Fruit fly (Drosophila melanogaster) whole organism, adult: ENCODE measurements around the gene CG1965.

ENCODE experiments used
- CG1620 ChIP-seq: fragments of 200-800 bp; sonication (Bioruptor generic); optimal IDR thresholded peaks from 2 replicates; lab custom pipeline; 2016; ENCODE audit warnings: missing biosample characterization, missing genetic modification characterization
- CG7045 ChIP-seq: fragments of 200-800 bp; sonication (Bioruptor generic); optimal IDR thresholded peaks from 2 replicates; lab custom pipeline; 2017; ENCODE audit warnings: missing biosample characterization, mild to moderate bottlenecking, missing genetic modification characterization
- Hr96 ChIP-seq: fragments of 200-800 bp; sonication (Bioruptor generic); optimal IDR thresholded peaks from 2 replicates; lab custom pipeline; 2016; ENCODE audit warnings: missing biosample characterization, missing genetic modification characterization
- bab1 ChIP-seq: fragments of 200-800 bp; sonication (Bioruptor generic); optimal IDR thresholded peaks from 3 replicates; lab custom pipeline; 2019; ENCODE audit warnings: missing biosample characterization, mild to moderate bottlenecking, missing genetic modification characterization, moderate library complexity
- cic ChIP-seq: fragments of 200-800 bp; sonication (Bioruptor generic); optimal IDR thresholded peaks from 2 replicates; lab custom pipeline; 2017; ENCODE audit warnings: missing biosample characterization, mild to moderate bottlenecking, missing genetic modification characterization, moderate library complexity
- kay ChIP-seq: fragments of 200-800 bp; sonication (Bioruptor generic); peaks from one replicate; lab custom pipeline; 2016; ENCODE audit warnings: missing biosample characterization, missing genetic modification characterization, borderline replicate concordance
- toe ChIP-seq: fragments of 200-800 bp; sonication (Bioruptor generic); optimal IDR thresholded peaks from 2 replicates; lab custom pipeline; 2016; ENCODE audit warnings: missing biosample characterization, missing genetic modification characterization

DNA sequence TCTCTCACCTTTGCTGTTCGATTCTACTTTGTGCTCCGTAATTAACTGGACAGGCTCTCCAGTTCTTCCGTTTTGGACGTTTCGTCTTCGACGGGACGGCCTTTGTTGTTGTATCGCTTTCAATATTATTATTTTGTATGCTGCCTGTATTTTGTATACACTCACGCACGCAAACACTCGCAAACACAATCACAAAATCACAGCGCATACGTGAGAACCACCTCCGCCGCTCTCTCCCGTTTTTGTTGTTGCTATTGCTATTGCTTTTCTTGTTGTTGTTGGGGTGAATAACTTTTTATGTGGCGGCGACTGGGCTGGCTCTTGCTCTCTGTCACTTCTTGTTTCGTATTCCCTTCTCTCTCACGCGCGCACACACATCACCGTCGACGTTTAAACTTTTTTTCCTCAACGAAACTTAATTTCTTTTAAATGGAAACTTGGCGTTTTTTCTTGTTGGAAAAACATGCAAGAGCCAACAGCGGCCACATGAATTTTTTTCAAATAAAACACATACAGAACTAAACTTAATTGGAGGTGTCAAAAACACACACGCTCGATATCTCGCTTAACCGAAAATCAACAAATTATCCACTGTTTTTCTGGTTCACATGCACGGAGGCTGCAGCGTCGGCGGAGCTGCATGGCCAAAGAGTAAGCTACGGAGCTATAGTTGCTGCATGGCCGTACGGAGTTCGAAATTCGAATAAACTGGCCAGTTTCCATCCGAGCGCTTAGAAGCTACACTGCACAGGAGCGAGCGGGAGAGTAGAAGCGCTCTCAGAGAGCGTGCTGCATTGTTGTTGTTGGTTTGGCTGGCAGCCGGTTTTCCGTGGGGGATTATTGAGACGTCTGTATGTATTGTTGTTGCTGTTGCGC lies 40.8 kb downstream of the CG1965 start:
- peak; percentile 38 for TF ChIP-seq kay (GFP tag; lab: Kevin White, UChicago)
- TF ChIP-seq bab1 (GFP tag; lab: Kevin White, UChicago) = no peak
- no peak for TF ChIP-seq Hr96 (GFP tag; lab: Kevin White, UChicago)
- no peak for TF ChIP-seq CG1620
- TF ChIP-seq CG7045 (GFP tag; lab: Kevin White, UChicago) = no peak
- TF ChIP-seq cic (GFP tag; lab: Kevin White, UChicago) = no peak
- no peak for TF ChIP-seq toe (GFP tag; lab: Kevin White, UChicago)
